Fruit fly (Drosophila melanogaster) whole organism, embryonic: ENCODE data around the gene RpL27A.

ENCODE experiments used
- B-H2 ChIP-seq: fragments of 200-800 bp; sonication (Bioruptor generic); optimal IDR thresholded peaks from 2 replicates; lab custom pipeline; 2018; ENCODE audit warnings: missing biosample characterization, mild to moderate bottlenecking, missing genetic modification characterization
- Bgb ChIP-seq: fragments of 200-800 bp; sonication (Bioruptor generic); IDR thresholded peaks from 2 replicates; pipeline ENCODE4 v1.3.6; 2022; ENCODE audit warnings: missing biosample characterization, missing genetic modification characterization; ENCODE audit not compliant: partially characterized antibody
- CG10147 ChIP-seq: fragments of 200-800 bp; sonication (Bioruptor generic); optimal IDR thresholded peaks from 2 replicates; lab custom pipeline; 2019; ENCODE audit warnings: missing biosample characterization, mild to moderate bottlenecking, missing genetic modification characterization, moderate library complexity
- CG10274 ChIP-seq: fragments of 200-800 bp; sonication (Bioruptor generic); optimal IDR thresholded peaks from 3 replicates; lab custom pipeline; 2017; ENCODE audit warnings: missing biosample characterization, mild to moderate bottlenecking, missing genetic modification characterization
- CG12744 ChIP-seq: fragments of 200-800 bp; sonication (Bioruptor generic); optimal IDR thresholded peaks from 2 replicates; lab custom pipeline; 2016; ENCODE audit warnings: missing biosample characterization, missing genetic modification characterization
- CG1647 ChIP-seq: fragments of 200-800 bp; sonication (Bioruptor generic); optimal IDR thresholded peaks from 3 replicates; lab custom pipeline; 2016; ENCODE audit warnings: missing biosample characterization, missing genetic modification characterization
- CG2202 ChIP-seq: fragments of 200-800 bp; sonication (Bioruptor generic); optimal IDR thresholded peaks from 2 replicates; lab custom pipeline; 2018; ENCODE audit warnings: missing biosample characterization, mild to moderate bottlenecking, missing genetic modification characterization
- CG31441 ChIP-seq: fragments of 200-800 bp; sonication (Bioruptor generic); IDR thresholded peaks from 2 replicates; pipeline ENCODE4 v1.3.6; 2022; ENCODE audit warnings: missing biosample characterization, missing genetic modification characterization
- CG32532 ChIP-seq: fragments of 200-800 bp; sonication (Bioruptor generic); IDR thresholded peaks from 2 replicates; pipeline ENCODE4 v1.3.6; 2022; ENCODE audit warnings: missing biosample characterization, missing genetic modification characterization
- CG4282 ChIP-seq: fragments of 200-800 bp; sonication (Bioruptor generic); optimal IDR thresholded peaks from 2 replicates; lab custom pipeline; 2016; ENCODE audit warnings: missing biosample characterization, missing genetic modification characterization
- CG7271 ChIP-seq: fragments of 200-800 bp; sonication (Bioruptor generic); optimal IDR thresholded peaks from 2 replicates; lab custom pipeline; 2018; ENCODE audit warnings: missing biosample characterization, mild to moderate bottlenecking, missing genetic modification characterization, moderate library complexity
- CG8089 ChIP-seq: fragments of 200-800 bp; sonication (Bioruptor generic); optimal IDR thresholded peaks from 3 replicates; lab custom pipeline; 2016; ENCODE audit warnings: missing biosample characterization, missing genetic modification characterization
- CG9797 ChIP-seq: fragments of 200-800 bp; sonication (Bioruptor generic); optimal IDR thresholded peaks from 3 replicates; lab custom pipeline; 2018; ENCODE audit warnings: missing biosample characterization, mild to moderate bottlenecking, missing genetic modification characterization
- Eip74EF ChIP-seq, 2 experiments: fragments of 200-800 bp in 1 of 2; fragments of >200 bp in 1 of 2; sonication (Bioruptor generic) in 1 of 2; optimal IDR thresholded peaks; 2 replicates each; lab custom pipeline; 2017 to 2019; ENCODE audit warnings: missing biosample characterization in 2 of 2, missing genetic modification characterization in 2 of 2, mild to moderate bottlenecking in 1 of 2, moderate library complexity in 1 of 2
- Fer3 ChIP-seq: fragments of 200-800 bp; sonication (Bioruptor generic); optimal IDR thresholded peaks from 2 replicates; lab custom pipeline; 2018; ENCODE audit warnings: missing biosample characterization, mild to moderate bottlenecking, missing genetic modification characterization, moderate library complexity
- H15 ChIP-seq: fragments of 200-800 bp; sonication (Bioruptor generic); IDR thresholded peaks from 3 replicates; pipeline ENCODE4 v1.3.6; 2022; ENCODE audit warnings: missing biosample characterization, missing genetic modification characterization
- Hand ChIP-seq: fragments of 200-800 bp; sonication (Bioruptor generic); optimal IDR thresholded peaks from 2 replicates; lab custom pipeline; 2017; ENCODE audit warnings: mild to moderate bottlenecking, missing biosample characterization, missing genetic modification reagents, missing genetic modification characterization
- NFAT ChIP-seq: fragments of 200-800 bp; sonication (Bioruptor generic); IDR thresholded peaks from 2 replicates; pipeline ENCODE4 v1.3.6; 2022; ENCODE audit warnings: missing biosample characterization, missing genetic modification characterization
- Neu2 ChIP-seq: fragments of 200-800 bp; sonication (Bioruptor generic); optimal IDR thresholded peaks from 3 replicates; lab custom pipeline; 2016; ENCODE audit warnings: missing biosample characterization, missing genetic modification characterization, borderline replicate concordance
- NfI ChIP-seq: fragments of 200-800 bp; sonication (Bioruptor generic); optimal IDR thresholded peaks from 3 replicates; lab custom pipeline; 2018; ENCODE audit warnings: missing biosample characterization, mild to moderate bottlenecking, missing genetic modification characterization, moderate library complexity
- PHDP ChIP-seq: fragments of 200-800 bp; sonication (Bioruptor generic); optimal IDR thresholded peaks from 3 replicates; lab custom pipeline; 2018; ENCODE audit warnings: missing biosample characterization, mild to moderate bottlenecking, missing genetic modification characterization, moderate library complexity
- Rfx ChIP-seq: fragments of 200-800 bp; sonication (Bioruptor generic); IDR thresholded peaks from 2 replicates; pipeline ENCODE4 v1.3.6; 2022; ENCODE audit warnings: missing biosample characterization, missing genetic modification characterization
- Scr ChIP-seq: fragments of 200-800 bp; sonication (Bioruptor generic); IDR thresholded peaks from 2 replicates; pipeline ENCODE4 v1.3.6; 2022; ENCODE audit warnings: missing biosample characterization, missing genetic modification characterization; ENCODE audit not compliant: partially characterized antibody
- Taf1 ChIP-seq: fragments of 200-800 bp; sonication (Bioruptor generic); IDR thresholded peaks from 2 replicates; pipeline ENCODE4 v1.3.6; 2022; ENCODE audit warnings: missing biosample characterization, missing genetic modification characterization
- Xrp1 ChIP-seq: fragments of 200-800 bp; sonication (Bioruptor generic); IDR thresholded peaks from 2 replicates; pipeline ENCODE4 v1.3.6; 2022; ENCODE audit warnings: missing biosample characterization, missing genetic modification characterization
- amos ChIP-seq: fragments of 200-800 bp; sonication (Bioruptor generic); IDR thresholded peaks from 2 replicates; pipeline ENCODE4 v1.3.6; 2022; ENCODE audit warnings: missing biosample characterization, missing genetic modification characterization; ENCODE audit not compliant: partially characterized antibody
- cwo ChIP-seq: fragments of 200-800 bp; sonication (Bioruptor generic); optimal IDR thresholded peaks from 3 replicates; lab custom pipeline; 2017; ENCODE audit warnings: missing biosample characterization, missing genetic modification characterization, mild to moderate bottlenecking, moderate library complexity, missing genetic modification reagents
- dysf ChIP-seq: fragments of 200-800 bp; sonication (Bioruptor generic); IDR thresholded peaks from 3 replicates; pipeline ENCODE4 v1.3.6; 2022; ENCODE audit warnings: missing biosample characterization, missing genetic modification characterization
- esg ChIP-seq: fragments of 200-800 bp; sonication (Bioruptor generic); conservative IDR thresholded peaks from 2 replicates; pipeline ENCODE4 v1.3.6; 2022; ENCODE audit warnings: missing biosample characterization, missing genetic modification characterization
- eve ChIP-seq, 2 experiments: fragments of >200 bp; optimal IDR thresholded peaks; 2 replicates each; lab custom pipeline; 2017; ENCODE audit warnings: missing biosample characterization in 2 of 2, missing genetic modification characterization in 2 of 2
- ftz-f1 ChIP-seq: fragments of 200-800 bp; sonication (Bioruptor generic); optimal IDR thresholded peaks from 2 replicates; lab custom pipeline; 2016; ENCODE audit warnings: missing biosample characterization, missing genetic modification characterization
- insv ChIP-seq, 2 experiments: fragments of 200-800 bp; sonication (Bioruptor generic); optimal IDR thresholded peaks; 3 replicates each; lab custom pipeline; 2016 to 2018; ENCODE audit warnings: missing biosample characterization in 2 of 2, missing genetic modification characterization in 2 of 2
- knrl ChIP-seq: fragments of 200-800 bp; sonication (Bioruptor generic); IDR thresholded peaks from 3 replicates; pipeline ENCODE4 v1.3.6; 2022; ENCODE audit warnings: missing biosample characterization, missing genetic modification characterization; ENCODE audit not compliant: partially characterized antibody
- nau ChIP-seq: fragments of 200-800 bp; sonication (Bioruptor generic); optimal IDR thresholded peaks from 3 replicates; lab custom pipeline; 2017; ENCODE audit warnings: missing biosample characterization, mild to moderate bottlenecking, missing genetic modification characterization, missing genetic modification reagents
- pan ChIP-seq, 4 experiments: fragments of >200 bp in 3 of 4; fragments of 200-800 bp in 1 of 4; sonication (Bioruptor generic) in 1 of 4; optimal IDR thresholded peaks in 3 of 4; IDR thresholded peaks in 1 of 4; 2 replicates each; pipeline versions ENCODE4 v1.3.6 to Lab custom; 2017 to 2022; ENCODE audit warnings: missing biosample characterization in 2 of 4, missing genetic modification characterization in 2 of 4, mixed read lengths in 1 of 4
- pho ChIP-seq: fragments of 200-800 bp; sonication (Bioruptor generic); optimal IDR thresholded peaks from 2 replicates; lab custom pipeline; 2016; ENCODE audit warnings: missing biosample characterization, missing genetic modification characterization
- phol ChIP-seq: fragments of 200-800 bp; sonication (Bioruptor generic); optimal IDR thresholded peaks from 3 replicates; lab custom pipeline; 2018; ENCODE audit warnings: missing biosample characterization, mild to moderate bottlenecking, missing genetic modification characterization, moderate library complexity
- pnt ChIP-seq: fragments of 200-800 bp; sonication (Bioruptor generic); optimal IDR thresholded peaks from 3 replicates; lab custom pipeline; 2016; ENCODE audit warnings: missing biosample characterization, missing genetic modification characterization
- salm ChIP-seq: fragments of 200-800 bp; sonication (Bioruptor generic); optimal IDR thresholded peaks from 2 replicates; lab custom pipeline; 2018; ENCODE audit warnings: missing biosample characterization, mild to moderate bottlenecking, missing genetic modification characterization
- schlank ChIP-seq: fragments of 200-800 bp; sonication (Bioruptor generic); optimal IDR thresholded peaks from 2 replicates; lab custom pipeline; 2018; ENCODE audit warnings: missing biosample characterization, mild to moderate bottlenecking, missing genetic modification characterization
- slp2 ChIP-seq: fragments of 200-800 bp; sonication (Bioruptor generic); optimal IDR thresholded peaks from 2 replicates; lab custom pipeline; 2016; ENCODE audit warnings: missing biosample characterization, missing genetic modification characterization
- sna ChIP-seq: fragments of 200-800 bp; sonication (Bioruptor generic); IDR thresholded peaks from 2 replicates; pipeline ENCODE4 v1.3.6; 2022; ENCODE audit warnings: missing biosample characterization, missing genetic modification characterization; ENCODE audit not compliant: partially characterized antibody
- so ChIP-seq: fragments of 200-800 bp; sonication (Bioruptor generic); IDR thresholded peaks from 3 replicates; pipeline ENCODE4 v1.3.6; 2022; ENCODE audit warnings: missing biosample characterization, missing genetic modification characterization
- toy ChIP-seq: fragments of 200-800 bp; sonication (Bioruptor generic); IDR thresholded peaks from 2 replicates; pipeline ENCODE4 v1.3.6; 2022; ENCODE audit warnings: missing biosample characterization, missing genetic modification characterization
- wek ChIP-seq: fragments of 200-800 bp; sonication (Bioruptor generic); optimal IDR thresholded peaks from 3 replicates; lab custom pipeline; 2018; ENCODE audit warnings: missing biosample characterization, mild to moderate bottlenecking, missing genetic modification characterization, moderate library complexity
- yki ChIP-seq: fragments of >200 bp; optimal IDR thresholded peaks from 3 replicates; lab custom pipeline; 2018
- zfh2 ChIP-seq: fragments of 200-800 bp; sonication (Bioruptor generic); optimal IDR thresholded peaks from 2 replicates; lab custom pipeline; 2016; ENCODE audit warnings: missing biosample characterization, missing genetic modification characterization

Gene RpL27A

dm6 chr2L:4440881-4441737 lies 17.1 kb downstream of the RpL27A start, which contains the start of gene CG15431 (continued):
- peak; percentile 32 for TF ChIP-seq salm
- peak; percentile 21 for TF ChIP-seq CG10274
- no peak for TF ChIP-seq pnt (GFP tag; lab: Kevin White, UChicago)
- peak; percentile 25 for TF ChIP-seq CG12744
- TF ChIP-seq toy (GFP tag; lab: Robert Waterston, UW) = no peak
- TF ChIP-seq pho (GFP tag; lab: Kevin White, UChicago) = peak; percentile 3
- TF ChIP-seq nau (GFP tag; lab: Kevin White, UChicago) = peak; percentile 55
- peak; percentile 23 for TF ChIP-seq CG1647 (GFP tag; lab: Kevin White, UChicago)
- no peak for TF ChIP-seq Scr
- peak; percentile 28 for TF ChIP-seq CG10147 (GFP tag; lab: Kevin White, UChicago)
- TF ChIP-seq CG2202 (tag; lab: Kevin White, UChicago) = no peak
- TF ChIP-seq Eip74EF (GFP tag; optimal IDR thresholded peaks at IDR 0.05; lab: Kevin White, UChicago) = peak in 1 of 2 experiments; percentile 53
- peak; percentile 5 for TF ChIP-seq ftz-f1 (GFP tag; lab: Kevin White, UChicago)
- TF ChIP-seq CG8089 (GFP tag; lab: Kevin White, UChicago) = no peak
- peak; percentile 59 for TF ChIP-seq Fer3 (tag; lab: Kevin White, UChicago)
- no peak for TF ChIP-seq CG4282 (GFP tag; lab: Kevin White, UChicago)
- peak; percentile 13 for TF ChIP-seq slp2 (GFP tag; lab: Kevin White, UChicago)
- peak; percentile 49 for TF ChIP-seq cwo (GFP tag; lab: Kevin White, UChicago)
- TF ChIP-seq Bgb (GFP tag; lab: Robert Waterston, UW) = peak; percentile 49; the same call in 1 of the 2 replicates
- no peak for TF ChIP-seq pan (optimal IDR thresholded peaks at IDR 0.05; lab: Kevin White, UChicago)
- TF ChIP-seq pan (GFP tag; optimal IDR thresholded peaks at IDR 0.05 in 1 of 2, IDR thresholded peaks at IDR 0.05 in 1 of 2) = peak in 1 of 2 experiments; percentile 78
- TF ChIP-seq wek (GFP tag; lab: Kevin White, UChicago) = no peak
- no peak for TF ChIP-seq CG9797 (GFP tag; lab: Kevin White, UChicago)
- peak; percentile 67 for TF ChIP-seq NfI (GFP tag; lab: Kevin White, UChicago)
- TF ChIP-seq knrl (GFP tag; lab: Robert Waterston, UW) = no peak
- TF ChIP-seq Hand (GFP tag; lab: Kevin White, UChicago) = peak; percentile 19
- no peak for TF ChIP-seq yki (lab: Kevin White, UChicago)
- no peak for TF ChIP-seq sna (GFP tag; lab: Robert Waterston, UW)
- TF ChIP-seq schlank (tag; lab: Kevin White, UChicago) = no peak
- peak; percentile 35 for TF ChIP-seq zfh2 (GFP tag; lab: Kevin White, UChicago)
- TF ChIP-seq B-H2 (GFP tag; lab: Kevin White, UChicago) = peak; percentile 15
- TF ChIP-seq Rfx (GFP tag; lab: Robert Waterston, UW) = peak; percentile 73
- peak; percentile 49 for TF ChIP-seq NFAT (GFP tag; lab: Robert Waterston, UW)
- peak; percentile 44 for TF ChIP-seq esg (GFP tag; lab: Robert Waterston, UW)
- peak; percentile 46; the same call in 1 of the 2 replicates for TF ChIP-seq CG31441 (GFP tag; lab: Robert Waterston, UW)
- TF ChIP-seq so (GFP tag; lab: Robert Waterston, UW) = 0 out of 3 replicates have a peak, but pooled peaks have one; percentile 22
- peak; percentile 14; the same call in 1 of the 2 replicates for TF ChIP-seq amos (GFP tag; lab: Robert Waterston, UW)
- TF ChIP-seq phol (tag; lab: Kevin White, UChicago) = no peak
- no peak for TF ChIP-seq insv (GFP tag; optimal IDR thresholded peaks at IDR 0.05; lab: Kevin White, UChicago)
- peak; percentile 57 for TF ChIP-seq Xrp1 (GFP tag; lab: Robert Waterston, UW)
- no peak for TF ChIP-seq Neu2 (GFP tag; lab: Kevin White, UChicago)
- peak; percentile 70 for TF ChIP-seq dysf (GFP tag; lab: Robert Waterston, UW)
- TF ChIP-seq eve (GFP tag; optimal IDR thresholded peaks at IDR 0.05; lab: Kevin White, UChicago) = no peak
- peak; percentile 76 for TF ChIP-seq CG32532 (GFP tag; lab: Robert Waterston, UW)
- no peak for TF ChIP-seq CG7271 (tag; lab: Kevin White, UChicago)
- peak; percentile 65; the same call in 2 of the 3 replicates for TF ChIP-seq H15 (GFP tag; lab: Robert Waterston, UW)
- TF ChIP-seq PHDP (tag; lab: Kevin White, UChicago) = peak; percentile 64
- TF ChIP-seq Taf1 = peak; percentile 46; the same call in 1 of the 2 replicates
